Worm (Caenorhabditis elegans) whole organism, young adult: ENCODE results near the gene mex-1.

ENCODE experiments used
- B0035.1 ChIP-seq: sonication (generic microtip); optimal IDR thresholded peaks from 2 replicates; lab custom pipeline; 2016; ENCODE audit warnings: missing genetic modification characterization, mild to moderate bottlenecking, missing compliant biosample characterization, missing genotype, missing genetic modification reagents
- B0336.3 ChIP-seq: fragments of 200-800 bp; sonication (Bioruptor generic); IDR thresholded peaks from 2 replicates; pipeline ENCODE4 v1.3.6; 2022; ENCODE audit warnings: missing genetic modification characterization, missing compliant biosample characterization
- C06A6.2 ChIP-seq: fragments of 200-800 bp; sonication (Bioruptor generic); conservative IDR thresholded peaks from 2 replicates; pipeline ENCODE4 v1.3.6; 2022; ENCODE audit warnings: missing genetic modification characterization, missing compliant biosample characterization
- F33H1.4 ChIP-seq: fragments of 200-800 bp; sonication (Bioruptor generic); IDR thresholded peaks from 2 replicates; pipeline ENCODE4 v1.3.6; 2022; ENCODE audit warnings: missing genetic modification reagents, missing genetic modification characterization, missing compliant biosample characterization
- F52B5.7 ChIP-seq: sonication (generic microtip); optimal IDR thresholded peaks from 2 replicates; lab custom pipeline; 2016; ENCODE audit warnings: mild to moderate bottlenecking, missing genetic modification characterization, missing compliant biosample characterization
- F57C9.4 ChIP-seq: sonication (generic microtip); optimal IDR thresholded peaks from 2 replicates; lab custom pipeline; 2017; ENCODE audit warnings: mild to moderate bottlenecking, missing genetic modification characterization, missing compliant biosample characterization
- T26A5.8 ChIP-seq: sonication (generic microtip); optimal IDR thresholded peaks from 2 replicates; lab custom pipeline; 2016; ENCODE audit warnings: missing genetic modification characterization, missing compliant biosample characterization
- Y53F4B.3 ChIP-seq: fragments of 200-800 bp; sonication (Bioruptor generic); IDR thresholded peaks from 2 replicates; pipeline ENCODE4 v1.3.6; 2022; ENCODE audit warnings: missing genetic modification reagents, missing genetic modification characterization, missing compliant biosample characterization
- Y53G8AR.9 ChIP-seq: fragments of 200-800 bp; sonication (Bioruptor generic); conservative IDR thresholded peaks from 2 replicates; pipeline ENCODE4 v1.3.6; 2022; ENCODE audit warnings: missing genetic modification reagents, missing genetic modification characterization, missing compliant biosample characterization
- Y56A3A.18 ChIP-seq: fragments of 200-800 bp; sonication (Bioruptor generic); IDR thresholded peaks from 2 replicates; pipeline ENCODE4 v1.3.6; 2022; ENCODE audit warnings: missing genetic modification reagents, missing genetic modification characterization, missing compliant biosample characterization
- ZK185.1 ChIP-seq: sonication (generic microtip); optimal IDR thresholded peaks from 2 replicates; lab custom pipeline; 2016; ENCODE audit warnings: mild to moderate bottlenecking, missing genetic modification characterization, missing compliant biosample characterization; ENCODE audit not compliant: poor library complexity, severe bottlenecking
- aptf-2 ChIP-seq: fragments of 200-800 bp; sonication (Bioruptor generic); conservative IDR thresholded peaks from 2 replicates; pipeline ENCODE4 v1.3.6; 2022; ENCODE audit warnings: missing genetic modification reagents, missing genetic modification characterization, missing compliant biosample characterization
- athp-1 ChIP-seq: sonication (generic microtip); optimal IDR thresholded peaks from 2 replicates; lab custom pipeline; 2017; ENCODE audit warnings: mild to moderate bottlenecking, missing genetic modification characterization, missing compliant biosample characterization
- ceh-58 ChIP-seq: fragments of 200-800 bp; sonication (Bioruptor generic); IDR thresholded peaks from 2 replicates; pipeline ENCODE4 v1.3.6; 2022; ENCODE audit warnings: missing genetic modification characterization, missing compliant biosample characterization
- ceh-79 ChIP-seq: sonication (generic microtip); optimal IDR thresholded peaks from 2 replicates; lab custom pipeline; 2017; ENCODE audit warnings: mild to moderate bottlenecking, missing genetic modification characterization, missing compliant biosample characterization
- ceh-91 ChIP-seq: fragments of 200-800 bp; sonication (Bioruptor generic); IDR thresholded peaks from 2 replicates; pipeline ENCODE4 v1.3.6; 2022; ENCODE audit warnings: missing genetic modification reagents, missing genetic modification characterization, missing compliant biosample characterization
- chd-7 ChIP-seq: sonication (generic microtip); optimal IDR thresholded peaks from 2 replicates; lab custom pipeline; 2016; ENCODE audit warnings: mild to moderate bottlenecking, missing genetic modification characterization, moderate library complexity, missing compliant biosample characterization
- die-1 ChIP-seq: sonication (generic microtip); optimal IDR thresholded peaks from 2 replicates; lab custom pipeline; 2016; ENCODE audit warnings: missing genotype, mild to moderate bottlenecking, missing genetic modification characterization, missing compliant biosample characterization
- egl-18 ChIP-seq: fragments of 200-800 bp; sonication (Bioruptor generic); IDR thresholded peaks from 2 replicates; pipeline ENCODE4 v1.3.6; 2022; ENCODE audit warnings: missing genetic modification reagents, missing genetic modification characterization, missing compliant biosample characterization
- egrh-3 ChIP-seq: fragments of 200-800 bp; sonication (Bioruptor generic); IDR thresholded peaks from 2 replicates; pipeline ENCODE4 v1.3.6; 2022; ENCODE audit warnings: missing genetic modification reagents, missing genetic modification characterization, missing compliant biosample characterization
- ekl-4 ChIP-seq: fragments of 200-800 bp; sonication (Bioruptor generic); IDR thresholded peaks from 2 replicates; pipeline ENCODE4 v1.3.6; 2022; ENCODE audit warnings: missing genetic modification reagents, missing genetic modification characterization, missing compliant biosample characterization
- gei-17 ChIP-seq: fragments of 200-800 bp; sonication (Bioruptor generic); optimal IDR thresholded peaks from 2 replicates; lab custom pipeline; 2018; ENCODE audit warnings: mild to moderate bottlenecking, missing genetic modification characterization, missing compliant biosample characterization
- him-1 ChIP-seq: sonication (generic microtip); optimal IDR thresholded peaks from 2 replicates; lab custom pipeline; 2016; ENCODE audit warnings: missing genotype, missing genetic modification reagents, missing genetic modification characterization, missing compliant biosample characterization
- lag-1 ChIP-seq: fragments of 200-800 bp; sonication (Bioruptor generic); IDR thresholded peaks from 2 replicates; pipeline ENCODE4 v1.3.6; 2022; ENCODE audit warnings: missing genetic modification reagents, missing genetic modification characterization, missing compliant biosample characterization
- let-526 ChIP-seq: fragments of 200-800 bp; sonication (Bioruptor generic); IDR thresholded peaks from 2 replicates; pipeline ENCODE4 v1.3.6; 2022; ENCODE audit warnings: missing genetic modification reagents, missing genetic modification characterization, missing compliant biosample characterization
- lin-26 ChIP-seq: fragments of 200-800 bp; sonication (Bioruptor generic); IDR thresholded peaks from 2 replicates; pipeline ENCODE4 v1.3.6; 2022; ENCODE audit warnings: missing genetic modification reagents, missing genetic modification characterization, missing compliant biosample characterization
- lin-35 ChIP-seq, 3 experiments: fragments of 150-350 bp in 2 of 3; sonication (generic microtip) in 1 of 3; optimal IDR thresholded peaks; 2 replicates each; lab custom pipeline; 2014 to 2018; ENCODE audit warnings: missing biosample characterization in 3 of 3, missing genetic modification characterization in 3 of 3, missing genetic modification reagents in 3 of 3
- lin-54 ChIP-seq: fragments of 200-800 bp; sonication (Bioruptor generic); optimal IDR thresholded peaks from 2 replicates; lab custom pipeline; 2018; ENCODE audit warnings: mild to moderate bottlenecking, missing genetic modification characterization, missing compliant biosample characterization
- lsy-27 ChIP-seq: sonication (generic microtip); optimal IDR thresholded peaks from 2 replicates; lab custom pipeline; 2017; ENCODE audit warnings: missing genetic modification characterization, mild to moderate bottlenecking, missing compliant biosample characterization, antibody characterized with exemption, missing genotype, borderline replicate concordance; ENCODE audit not compliant: insufficient read depth
- madf-8 ChIP-seq: fragments of 200-800 bp; sonication (Bioruptor generic); conservative IDR thresholded peaks from 2 replicates; pipeline ENCODE4 v1.3.6; 2022; ENCODE audit warnings: missing genetic modification reagents, missing genetic modification characterization, missing compliant biosample characterization
- mcd-1 ChIP-seq: fragments of 200-800 bp; sonication (Bioruptor generic); IDR thresholded peaks from 2 replicates; pipeline ENCODE4 v1.3.6; 2022; ENCODE audit warnings: missing genetic modification reagents, missing genetic modification characterization, missing compliant biosample characterization
- mes-4 ChIP-seq: sonication (generic microtip); optimal IDR thresholded peaks from 2 replicates; lab custom pipeline; 2016; ENCODE audit warnings: missing genotype, missing genetic modification characterization, missing compliant biosample characterization
- nfya-1 ChIP-seq: sonication (generic microtip); optimal IDR thresholded peaks from 2 replicates; lab custom pipeline; 2017; ENCODE audit warnings: antibody characterized with exemption, missing compliant biosample characterization, missing genetic modification characterization, borderline replicate concordance; ENCODE audit not compliant: insufficient read depth
- nfyb-1 ChIP-seq: fragments of 200-800 bp; sonication (Bioruptor generic); IDR thresholded peaks from 2 replicates; pipeline ENCODE4 v1.3.6; 2022; ENCODE audit warnings: missing genetic modification reagents, missing genetic modification characterization, missing compliant biosample characterization
- nhr-120 ChIP-seq: fragments of 200-800 bp; sonication (Bioruptor generic); IDR thresholded peaks from 2 replicates; pipeline ENCODE4 v1.3.6; 2022; ENCODE audit warnings: missing genetic modification characterization, missing compliant biosample characterization
- nhr-90 ChIP-seq: sonication (generic microtip); optimal IDR thresholded peaks from 2 replicates; lab custom pipeline; 2016; ENCODE audit warnings: missing genotype, mild to moderate bottlenecking, missing genetic modification characterization, missing compliant biosample characterization
- rcor-1 ChIP-seq: fragments of 200-800 bp; sonication (Bioruptor generic); IDR thresholded peaks from 2 replicates; pipeline ENCODE4 v1.3.6; 2022; ENCODE audit warnings: missing genetic modification reagents, missing genetic modification characterization, missing compliant biosample characterization
- sdz-38 ChIP-seq: sonication (generic microtip); optimal IDR thresholded peaks from 2 replicates; lab custom pipeline; 2016; ENCODE audit warnings: missing genotype, missing genetic modification characterization, missing compliant biosample characterization
- sea-2 ChIP-seq: fragments of 200-800 bp; sonication (Bioruptor generic); IDR thresholded peaks from 2 replicates; pipeline ENCODE4 v1.3.6; 2022; ENCODE audit warnings: missing genetic modification characterization, missing compliant biosample characterization
- somi-1 ChIP-seq: fragments of 200-800 bp; sonication (Bioruptor generic); optimal IDR thresholded peaks from 2 replicates; lab custom pipeline; 2018; ENCODE audit warnings: mild to moderate bottlenecking, missing genetic modification characterization, missing compliant biosample characterization
- unc-130 ChIP-seq: sonication (generic microtip); optimal IDR thresholded peaks from 2 replicates; lab custom pipeline; 2016; ENCODE audit warnings: missing genetic modification reagents, missing genetic modification characterization, missing compliant biosample characterization
- xnd-1 ChIP-seq: sonication (generic microtip); optimal IDR thresholded peaks from 2 replicates; lab custom pipeline; 2016; ENCODE audit warnings: missing genotype, missing genetic modification reagents, missing genetic modification characterization, missing compliant biosample characterization
- zim-3 ChIP-seq: sonication (generic microtip); optimal IDR thresholded peaks from 2 replicates; lab custom pipeline; 2017; ENCODE audit warnings: mild to moderate bottlenecking, missing genetic modification characterization, moderate library complexity, missing compliant biosample characterization
- ztf-18 ChIP-seq: sonication (generic microtip); optimal IDR thresholded peaks from 2 replicates; lab custom pipeline; 2016; ENCODE audit warnings: missing genotype, mild to moderate bottlenecking, missing genetic modification characterization, missing compliant biosample characterization
- ztf-22 ChIP-seq: fragments of 200-800 bp; sonication (Bioruptor generic); optimal IDR thresholded peaks from 2 replicates; lab custom pipeline; 2018; ENCODE audit warnings: mild to moderate bottlenecking, missing genetic modification characterization, moderate library complexity, missing compliant biosample characterization
- ztf-6 ChIP-seq: fragments of 200-800 bp; sonication (Bioruptor generic); IDR thresholded peaks from 2 replicates; pipeline ENCODE4 v1.3.6; 2022; ENCODE audit warnings: missing genetic modification reagents, missing genetic modification characterization, missing compliant biosample characterization

Gene mex-1

DNA sequence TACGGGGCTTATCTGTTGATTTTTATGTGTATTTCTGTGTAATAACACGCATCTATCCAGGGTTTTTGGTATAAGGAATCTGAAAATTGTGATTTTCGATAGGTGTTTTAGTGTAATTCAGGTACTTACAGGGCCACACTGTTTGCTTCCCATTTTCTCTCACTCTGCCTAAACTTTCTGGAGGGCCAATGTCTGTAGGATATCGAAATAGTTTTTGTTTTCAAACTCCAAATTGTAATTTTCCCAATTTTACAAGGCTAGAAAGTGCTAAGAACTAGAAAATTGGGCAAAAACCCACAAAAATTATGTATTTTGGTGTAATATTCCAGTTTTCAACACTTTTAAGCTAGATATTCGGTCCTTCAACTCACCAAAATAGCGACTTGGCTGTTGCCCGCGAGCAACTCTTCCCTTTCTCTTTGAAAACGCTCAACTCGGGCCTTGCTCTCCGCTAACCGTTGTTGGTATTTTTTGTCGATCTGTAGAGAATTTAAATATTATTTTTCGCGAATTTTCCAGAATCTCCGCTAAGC is 8.4 kb downstream of the mex-1 start:
- TF ChIP-seq Y53F4B.3 (GFP tag; lab: Robert Waterston, UW) (no peak), aptf-2 (GFP tag; lab: Robert Waterston, UW) (no peak), ceh-58 (no peak), egl-18 (GFP tag; lab: Robert Waterston, UW) (no peak), let-526 (GFP tag; lab: Robert Waterston, UW) (no peak), nhr-120 (GFP tag; lab: Robert Waterston, UW) (no peak), lin-35 (GFP tag; optimal IDR thresholded peaks at IDR 0.05; lab: Kevin White, UChicago) (peak in 1 of 3 experiments; percentile 4), nfyb-1 (GFP tag; lab: Robert Waterston, UW) (no peak)

- TF ChIP-seq ekl-4 (GFP tag; lab: Robert Waterston, UW) (no peak; the same call in 1 of the 2 replicates), lin-26 (GFP tag; lab: Robert Waterston, UW) (0 out of 2 replicates have a peak, but pooled peaks have one; percentile 11), C06A6.2 (GFP tag; lab: Robert Waterston, UW) (no peak), F33H1.4 (GFP tag; lab: Robert Waterston, UW) (no peak), somi-1 (GFP tag; lab: Kevin White, UChicago) (no peak), Y53G8AR.9 (GFP tag; lab: Robert Waterston, UW) (peak; percentile 66; the same call in 1 of the 2 replicates), Y53F4B.3 (GFP tag; lab: Robert Waterston, UW) (no peak), mes-4 (tag; lab: Kevin White, UChicago) (no peak), F57C9.4 (peak; percentile 51), ZK185.1 (tag; lab: Kevin White, UChicago) (no peak), nfya-1 (no peak), ztf-6 (GFP tag; lab: Robert Waterston, UW) (no peak), lsy-27 (tag; lab: Kevin White, UChicago) (no peak), chd-7 (tag; lab: Kevin White, UChicago) (peak; percentile 67), mcd-1 (GFP tag; lab: Robert Waterston, UW) (peak; percentile 41; the same call in 1 of the 2 replicates), xnd-1 (tag; lab: Kevin White, UChicago) (peak; percentile 27), sea-2 (GFP tag; lab: Robert Waterston, UW) (no peak), ztf-22 (GFP tag; lab: Kevin White, UChicago) (no peak), lin-35 (GFP tag; optimal IDR thresholded peaks at IDR 0.05; lab: Kevin White, UChicago) (no peak), egrh-3 (GFP tag; lab: Robert Waterston, UW) (peak; percentile 43; the same call in 1 of the 2 replicates), unc-130 (GFP tag; lab: Kevin White, UChicago) (peak; percentile 35), lag-1 (GFP tag; lab: Robert Waterston, UW) (no peak), Y56A3A.18 (GFP tag; lab: Robert Waterston, UW) (peak; percentile 25; the same call in 1 of the 2 replicates), lin-54 (GFP tag; lab: Kevin White, UChicago) (no peak), him-1 (tag; lab: Kevin White, UChicago) (no peak), ceh-79 (tag; lab: Kevin White, UChicago) (no peak), die-1 (no peak), ztf-18 (tag; lab: Kevin White, UChicago) (no peak), rcor-1 (no peak), F52B5.7 (tag; lab: Kevin White, UChicago) (peak; percentile 63), nhr-120 (GFP tag; lab: Robert Waterston, UW) (0 out of 2 replicates have a peak, but pooled peaks have one; percentile 81), athp-1 (tag; lab: Kevin White, UChicago) (no peak), zim-3 (tag; lab: Kevin White, UChicago) (no peak), sdz-38 (tag; lab: Kevin White, UChicago) (no peak), nfyb-1 (GFP tag; lab: Robert Waterston, UW) (no peak), T26A5.8 (no peak), gei-17 (GFP tag; lab: Kevin White, UChicago) (no peak), B0035.1 (no peak), ceh-91 (GFP tag; lab: Robert Waterston, UW) (no peak), B0336.3 (GFP tag; lab: Robert Waterston, UW) (peak; percentile 58; the same call in 1 of the 2 replicates), madf-8 (GFP tag; lab: Robert Waterston, UW) (no peak), nhr-90 (tag; lab: Kevin White, UChicago) (no peak)
These were observed 8.9 kb downstream of the mex-1 start, which contains the start of gene Y17G7B.21 for ce11 chrII:11977363-11977762. Y17G7B.21 (minus strand) TSS chrII:11977661.
